Worm (Caenorhabditis elegans) whole organism, young adult: ENCODE results near the gene F33A8.4.

Experiments used
- ZK185.1 ChIP-seq: sonication (generic microtip); optimal IDR thresholded peaks from 2 replicates; lab custom pipeline; 2016; ENCODE audit warnings: mild to moderate bottlenecking, missing genetic modification characterization, missing compliant biosample characterization; ENCODE audit not compliant: poor library complexity, severe bottlenecking
- efl-1 ChIP-seq: fragments of 150-350 bp; optimal IDR thresholded peaks from 2 replicates; lab custom pipeline; 2014; ENCODE audit warnings: missing biosample characterization, missing genetic modification reagents, missing genetic modification characterization
- him-1 ChIP-seq: sonication (generic microtip); optimal IDR thresholded peaks from 2 replicates; lab custom pipeline; 2016; ENCODE audit warnings: missing genotype, missing genetic modification reagents, missing genetic modification characterization, missing compliant biosample characterization
- madf-3 ChIP-seq: fragments of 200-800 bp; sonication (Bioruptor generic); IDR thresholded peaks from 2 replicates; pipeline ENCODE4 v1.3.6; 2022; ENCODE audit warnings: missing genetic modification reagents, missing genetic modification characterization, missing compliant biosample characterization
- mcd-1 ChIP-seq: fragments of 200-800 bp; sonication (Bioruptor generic); IDR thresholded peaks from 2 replicates; pipeline ENCODE4 v1.3.6; 2022; ENCODE audit warnings: missing genetic modification reagents, missing genetic modification characterization, missing compliant biosample characterization
- sea-2 ChIP-seq: fragments of 200-800 bp; sonication (Bioruptor generic); IDR thresholded peaks from 2 replicates; pipeline ENCODE4 v1.3.6; 2022; ENCODE audit warnings: missing genetic modification characterization, missing compliant biosample characterization
- tbx-9 ChIP-seq: sonication (generic microtip); optimal IDR thresholded peaks from 2 replicates; lab custom pipeline; 2016; ENCODE audit warnings: borderline replicate concordance, missing genetic modification characterization, inconsistent platforms, missing compliant biosample characterization

DNA sequence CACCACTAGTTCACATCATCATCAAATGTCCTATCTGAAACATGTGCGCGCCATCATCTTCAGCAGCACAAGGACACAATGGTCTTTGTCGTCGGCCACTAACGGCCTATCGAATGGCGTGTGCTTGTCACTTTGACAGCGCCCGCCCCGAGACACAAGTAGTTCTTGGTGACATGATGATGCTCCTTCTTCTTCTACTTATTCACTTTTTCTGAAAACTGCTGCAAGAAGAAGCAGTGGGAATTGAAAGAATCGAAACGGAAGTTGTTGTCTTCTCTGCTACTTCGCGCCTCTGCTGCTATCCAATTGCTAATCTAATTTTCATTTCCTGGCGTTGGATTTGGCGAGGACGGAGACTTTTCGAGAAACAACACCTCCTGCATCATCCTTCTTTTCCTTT lies 44.4 kb downstream of the F33A8.4 start:
- TF ChIP-seq tbx-9 (tag; lab: Kevin White, UChicago) = no peak
- no peak for TF ChIP-seq him-1 (tag; lab: Kevin White, UChicago)
- TF ChIP-seq sea-2 (GFP tag; lab: Robert Waterston, UW) = no peak
- TF ChIP-seq madf-3 (GFP tag; lab: Robert Waterston, UW) = no peak
- TF ChIP-seq efl-1 = no peak
- TF ChIP-seq mcd-1 = no peak
- no peak for TF ChIP-seq ZK185.1 (tag; lab: Kevin White, UChicago)
